Fruit fly (Drosophila melanogaster): ENCODE results near the gene tal-2A.

tal-2A gene

dm6 chr3R:13827953-13828922 is 15.3 kb downstream of the tal-2A start, which contains the start of gene Mst87F (continued):
- TF ChIP-seq net (GFP tag; optimal IDR thresholded peaks at IDR 0.05), result peak; percentile 1
- TF ChIP-seq svp (GFP tag), result peak; percentile 95
- TF ChIP-seq Blimp-1 (GFP tag; optimal IDR thresholded peaks at IDR 0.05), result no peak

DNA sequence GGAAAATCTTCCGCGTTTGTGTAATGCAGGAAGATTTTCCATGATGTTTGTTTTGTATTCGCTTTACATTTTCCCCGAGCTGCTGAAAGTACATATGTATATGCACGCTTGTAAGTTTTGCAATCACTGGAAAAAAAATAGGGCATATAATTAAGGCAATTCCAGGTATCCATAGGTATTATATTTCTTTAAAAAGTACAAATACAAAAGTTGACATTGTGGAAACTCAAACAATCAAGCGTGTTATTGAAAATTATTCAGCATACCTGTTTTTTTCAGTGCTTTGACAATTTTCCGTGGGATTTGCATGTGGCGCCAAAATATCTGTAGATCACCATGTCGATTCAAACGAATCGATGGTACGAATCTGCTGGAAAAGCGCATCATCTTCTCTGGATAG is 18.1 kb downstream of the tal-2A start:
- peak; percentile 37 for TF ChIP-seq dac (GFP tag; optimal IDR thresholded peaks at IDR 0.05)
- TF ChIP-seq spab (GFP tag; optimal IDR thresholded peaks at IDR 0.05), result no peak
- no peak for TF ChIP-seq CG8632 (GFP tag; optimal IDR thresholded peaks at IDR 0.05)
- no peak for TF ChIP-seq CG10669 (GFP tag; optimal IDR thresholded peaks at IDR 0.05)
- peak; percentile 67 for TF ChIP-seq CG4318 (GFP tag; optimal IDR thresholded peaks at IDR 0.05)
- TF ChIP-seq CG10631 (GFP tag; optimal IDR thresholded peaks at IDR 0.05), result no peak
- TF ChIP-seq fd85E (GFP tag; optimal IDR thresholded peaks at IDR 0.05), result no peak
- no peak for TF ChIP-seq dsx (GFP tag; optimal IDR thresholded peaks at IDR 0.05; ENCODE audit: poor library complexity, severe bottlenecking)
- TF ChIP-seq CG32006 (GFP tag; optimal IDR thresholded peaks at IDR 0.05), result peak; percentile 72
- peak; percentile 17; the same call in 1 of the 2 replicates for TF ChIP-seq Gug (GFP tag; IDR thresholded peaks at IDR 0.05)
- peak; percentile 77 for TF ChIP-seq CG15336 (GFP tag; IDR thresholded peaks at IDR 0.05)
- TF ChIP-seq Sox14 (GFP tag; optimal IDR thresholded peaks at IDR 0.05), result peak; percentile 20
- TF ChIP-seq topi (GFP tag; optimal IDR thresholded peaks at IDR 0.05), result no peak
- no peak for TF ChIP-seq CG9139 (GFP tag; optimal IDR thresholded peaks at IDR 0.05)
- TF ChIP-seq CG31627 (GFP tag; optimal IDR thresholded peaks at IDR 0.05), result peak; percentile 32
- TF ChIP-seq CG1621 (tag; optimal IDR thresholded peaks at IDR 0.05), result no peak
- peak; percentile 56 for TF ChIP-seq CG6276 (GFP tag; optimal IDR thresholded peaks at IDR 0.05)
- no peak for TF ChIP-seq Eip93F (GFP tag; optimal IDR thresholded peaks at IDR 0.05)
- no peak for TF ChIP-seq Eip75B (GFP tag; optimal IDR thresholded peaks at IDR 0.05)
- TF ChIP-seq achi (GFP tag; optimal IDR thresholded peaks at IDR 0.05), result no peak
- no peak for TF ChIP-seq vri (GFP tag; optimal IDR thresholded peaks at IDR 0.05)
- peak; percentile 31 for TF ChIP-seq OdsH (GFP tag; optimal IDR thresholded peaks at IDR 0.05)
- TF ChIP-seq Eip78C (GFP tag), result peak; percentile 73
- no peak for TF ChIP-seq ss (GFP tag; optimal IDR thresholded peaks at IDR 0.05)
- TF ChIP-seq CG16779 (tag; optimal IDR thresholded peaks at IDR 0.05), result no peak
- no peak for TF ChIP-seq fd59A (GFP tag; optimal IDR thresholded peaks at IDR 0.05)
- TF ChIP-seq pdm3 (GFP tag; optimal IDR thresholded peaks at IDR 0.05), result peak; percentile 36
- TF ChIP-seq Hr38 (GFP tag; optimal IDR thresholded peaks at IDR 0.05), result no peak
- TF ChIP-seq Sox15 (GFP tag; optimal IDR thresholded peaks at IDR 0.05), result no peak
- TF ChIP-seq CG3032 (tag; optimal IDR thresholded peaks at IDR 0.05), result no peak
- TF ChIP-seq Hr39 (GFP tag; optimal IDR thresholded peaks at IDR 0.05), result peak; percentile 40
- peak; percentile 4 for TF ChIP-seq net (GFP tag; optimal IDR thresholded peaks at IDR 0.05)
- TF ChIP-seq esn (GFP tag; optimal IDR thresholded peaks at IDR 0.05), result peak; percentile 5
- no peak for TF ChIP-seq CG11762 (GFP tag; optimal IDR thresholded peaks at IDR 0.05; ENCODE audit: insufficient read depth)
- TF ChIP-seq acj6 (GFP tag; optimal IDR thresholded peaks at IDR 0.05), result peak; percentile 43
- no peak for TF ChIP-seq CG8319 (GFP tag; optimal IDR thresholded peaks at IDR 0.05)
- peak; percentile 17 for TF ChIP-seq CG7368 (GFP tag; optimal IDR thresholded peaks at IDR 0.05)
- TF ChIP-seq cyc (GFP tag; optimal IDR thresholded peaks at IDR 0.05), result no peak
- TF ChIP-seq CG6854 (GFP tag; optimal IDR thresholded peaks at IDR 0.05), result no peak
- peak; percentile 8 for TF ChIP-seq lz (GFP tag; optimal IDR thresholded peaks at IDR 0.05)
- peak; percentile 60 for TF ChIP-seq eg (GFP tag; IDR thresholded peaks at IDR 0.05)
- peak; percentile 10 for TF ChIP-seq CG11902 (GFP tag; optimal IDR thresholded peaks at IDR 0.05)
- TF ChIP-seq Sox102F (GFP tag; optimal IDR thresholded peaks at IDR 0.05), result no peak
- TF ChIP-seq CG3919 (GFP tag; optimal IDR thresholded peaks at IDR 0.05), result peak; percentile 25
- TF ChIP-seq salr (GFP tag; optimal IDR thresholded peaks at IDR 0.05), result no peak
- TF ChIP-seq Ets21C (GFP tag; optimal IDR thresholded peaks at IDR 0.05), result no peak
